2 fruit fly cellular contexts compared by ENCODE assay signal in genomic region chr3R:11847379-11847778, dm6.
TF ChIP-seq lines count a peak whose summit lies in the region.

No protein-coding gene starts in this region.

TF ChIP-seq in whole organism, embryonic, 481 proteins besides CTCF, POLR2A, EP300 and RAD21 (continued from another document):
- TF ChIP-seq Ets97D (GFP tag; optimal IDR thresholded peaks at IDR 0.05; lab: Kevin White, UChicago): no peak
- TF ChIP-seq Dll (GFP tag; IDR thresholded peaks at IDR 0.05; lab: Robert Waterston, UW; ENCODE audit: partially characterized antibody): no peak
- no peak for TF ChIP-seq lov (optimal IDR thresholded peaks at IDR 0.05; lab: Kevin White, UChicago)
- no peak for TF ChIP-seq lov (GFP tag; IDR thresholded peaks at IDR 0.05; lab: Robert Waterston, UW)
- TF ChIP-seq Nf-YB (GFP tag; optimal IDR thresholded peaks at IDR 0.05; lab: Kevin White, UChicago): no peak
- TF ChIP-seq mam (GFP tag; optimal IDR thresholded peaks at IDR 0.05; lab: Kevin White, UChicago): no peak
- peak; percentile 4 for TF ChIP-seq CG15269 (tag; optimal IDR thresholded peaks at IDR 0.05; lab: Kevin White, UChicago)
- no peak for TF ChIP-seq chinmo (GFP tag; IDR thresholded peaks at IDR 0.05; lab: Robert Waterston, UW; ENCODE audit: partially characterized antibody)
- TF ChIP-seq CG11504 (tag; optimal IDR thresholded peaks at IDR 0.05; lab: Kevin White, UChicago): peak; percentile 25
- TF ChIP-seq cg (GFP tag; optimal IDR thresholded peaks at IDR 0.05; lab: Kevin White, UChicago): no peak
- TF ChIP-seq CG1024 (GFP tag; IDR thresholded peaks at IDR 0.05; lab: Robert Waterston, UW): no peak
- TF ChIP-seq zen2 (GFP tag; IDR thresholded peaks at IDR 0.05; lab: Robert Waterston, UW; ENCODE audit: partially characterized antibody): no peak
- TF ChIP-seq odd (GFP tag; optimal IDR thresholded peaks at IDR 0.05; lab: Kevin White, UChicago): no peak
- peak; percentile 21; the same call in 1 of the 2 replicates for TF ChIP-seq Ptx1 (GFP tag; IDR thresholded peaks at IDR 0.05; lab: Robert Waterston, UW)
- peak; percentile 38 for TF ChIP-seq gem (tag; optimal IDR thresholded peaks at IDR 0.05; lab: Kevin White, UChicago)
- peak; percentile 43 for TF ChIP-seq Sox102F (GFP tag; optimal IDR thresholded peaks at IDR 0.05; lab: Kevin White, UChicago)
- no peak for TF ChIP-seq GATAe (GFP tag; conservative IDR thresholded peaks at IDR 0.05; lab: Robert Waterston, UW)
- TF ChIP-seq CG16779 (GFP tag; IDR thresholded peaks at IDR 0.05; lab: Robert Waterston, UW): no peak
- no peak for TF ChIP-seq prd (optimal IDR thresholded peaks at IDR 0.05; lab: Kevin White, UChicago)
- 0 out of 3 replicates have a peak, but pooled peaks have one; percentile 10 for TF ChIP-seq prd (GFP tag; IDR thresholded peaks at IDR 0.05; lab: Robert Waterston, UW)
- no peak for TF ChIP-seq dan (GFP tag; IDR thresholded peaks at IDR 0.05; lab: Robert Waterston, UW)
- peak in 1 of 2 experiments; percentile 38 for TF ChIP-seq bsh (GFP tag; optimal IDR thresholded peaks at IDR 0.05; lab: Kevin White, UChicago)
- no peak for TF ChIP-seq CG6791 (GFP tag; IDR thresholded peaks at IDR 0.05; lab: Robert Waterston, UW; ENCODE audit: partially characterized antibody)
- TF ChIP-seq Mrtf (GFP tag; IDR thresholded peaks at IDR 0.05; lab: Robert Waterston, UW): no peak
- TF ChIP-seq Opbp (GFP tag; IDR thresholded peaks at IDR 0.05; lab: Robert Waterston, UW; ENCODE audit: partially characterized antibody): no peak
- peak; percentile 7; the same call in 1 of the 2 replicates for TF ChIP-seq CG10366 (GFP tag; IDR thresholded peaks at IDR 0.05; lab: Robert Waterston, UW)
- TF ChIP-seq pan (optimal IDR thresholded peaks at IDR 0.05; lab: Kevin White, UChicago): no peak
- TF ChIP-seq pan (GFP tag; optimal IDR thresholded peaks at IDR 0.05 in 1 of 2, IDR thresholded peaks at IDR 0.05 in 1 of 2): peak in 1 of 2 experiments; percentile 30
- TF ChIP-seq CG17359 (tag; optimal IDR thresholded peaks at IDR 0.05; lab: Kevin White, UChicago): peak; percentile 13
- peak; percentile 5 for TF ChIP-seq CG2678 (tag; optimal IDR thresholded peaks at IDR 0.05; lab: Kevin White, UChicago)
- no peak for TF ChIP-seq repo (GFP tag; optimal IDR thresholded peaks at IDR 0.05; lab: Kevin White, UChicago)
- no peak for TF ChIP-seq hkb (optimal IDR thresholded peaks at IDR 0.05; lab: Kevin White, UChicago)
- 0 out of 2 replicates have a peak, but pooled peaks have one; percentile 21 for TF ChIP-seq hkb (GFP tag; IDR thresholded peaks at IDR 0.05; lab: Robert Waterston, UW)

TF ChIP-seq in whole organism, prepupa, 60 proteins besides CTCF, POLR2A, EP300 and RAD21 (continued from another document):
- TF ChIP-seq vri (GFP tag; optimal IDR thresholded peaks at IDR 0.05; lab: Kevin White, UChicago) (no peak), topi (GFP tag; optimal IDR thresholded peaks at IDR 0.05; lab: Kevin White, UChicago) (no peak), CG8119 (GFP tag; IDR thresholded peaks at IDR 0.05; lab: Robert Waterston, UW) (peak; percentile 68), Sox15 (GFP tag; optimal IDR thresholded peaks at IDR 0.05; lab: Kevin White, UChicago) (no peak), CG3919 (GFP tag; optimal IDR thresholded peaks at IDR 0.05; lab: Kevin White, UChicago) (peak; percentile 28), OdsH (GFP tag; optimal IDR thresholded peaks at IDR 0.05; lab: Kevin White, UChicago) (peak; percentile 4), Sox102F (GFP tag; optimal IDR thresholded peaks at IDR 0.05; lab: Kevin White, UChicago) (no peak), fkh (GFP tag; optimal IDR thresholded peaks at IDR 0.05; lab: Kevin White, UChicago) (no peak), Blimp-1 (GFP tag; optimal IDR thresholded peaks at IDR 0.05; lab: Kevin White, UChicago) (no peak), salr (GFP tag; optimal IDR thresholded peaks at IDR 0.05; lab: Kevin White, UChicago) (peak in 1 of 2 experiments; percentile 19), achi (GFP tag; optimal IDR thresholded peaks at IDR 0.05; lab: Kevin White, UChicago) (peak; percentile 31), CG11902 (GFP tag; optimal IDR thresholded peaks at IDR 0.05; lab: Kevin White, UChicago) (no peak), Sox14 (GFP tag; optimal IDR thresholded peaks at IDR 0.05; lab: Kevin White, UChicago) (no peak), CG10631 (GFP tag; optimal IDR thresholded peaks at IDR 0.05; lab: Kevin White, UChicago) (peak; percentile 6), CG10669 (GFP tag; optimal IDR thresholded peaks at IDR 0.05; lab: Kevin White, UChicago) (peak; percentile 30)
